Fruit fly (Drosophila melanogaster): Measurements from ENCODE around the gene Piezo.

dm6 chr2L:8163588-8164166, 804 bp downstream of the Piezo start:
- TF ChIP-seq Myc (optimal IDR thresholded peaks at IDR 0.05): no peak
- no peak for TF ChIP-seq Hr78 (GFP tag; optimal IDR thresholded peaks at IDR 0.05)
- no peak for TF ChIP-seq usp (GFP tag; optimal IDR thresholded peaks at IDR 0.05)
